Worm (Caenorhabditis elegans) whole organism, L4/young adult: ENCODE results near the gene grd-13.

Experiments used
- W03F9.2 ChIP-seq: fragments of 150-350 bp; optimal IDR thresholded peaks from 2 replicates; lab custom pipeline; 2014; ENCODE audit warnings: missing biosample characterization, missing genetic modification characterization
- dao-5 ChIP-seq: sonication (generic microtip); optimal IDR thresholded peaks from 2 replicates; lab custom pipeline; 2016; ENCODE audit warnings: missing genotype, missing genetic modification characterization, moderate library complexity, missing compliant biosample characterization
- him-1 ChIP-seq: sonication (generic microtip); optimal IDR thresholded peaks from 2 replicates; lab custom pipeline; 2016; ENCODE audit warnings: missing genotype, missing genetic modification reagents, missing genetic modification characterization, missing compliant biosample characterization

ce11 chrIV:3442513-3442912 lies 4.4 kb downstream of the grd-13 start:
- TF ChIP-seq him-1 (tag; lab: Kevin White, UChicago) (no peak), W03F9.2 (no peak), dao-5 (tag; lab: Kevin White, UChicago) (no peak)
